Fruit fly (Drosophila melanogaster): ENCODE measurements around the gene mRpS24.

mRpS24 gene

DNA sequence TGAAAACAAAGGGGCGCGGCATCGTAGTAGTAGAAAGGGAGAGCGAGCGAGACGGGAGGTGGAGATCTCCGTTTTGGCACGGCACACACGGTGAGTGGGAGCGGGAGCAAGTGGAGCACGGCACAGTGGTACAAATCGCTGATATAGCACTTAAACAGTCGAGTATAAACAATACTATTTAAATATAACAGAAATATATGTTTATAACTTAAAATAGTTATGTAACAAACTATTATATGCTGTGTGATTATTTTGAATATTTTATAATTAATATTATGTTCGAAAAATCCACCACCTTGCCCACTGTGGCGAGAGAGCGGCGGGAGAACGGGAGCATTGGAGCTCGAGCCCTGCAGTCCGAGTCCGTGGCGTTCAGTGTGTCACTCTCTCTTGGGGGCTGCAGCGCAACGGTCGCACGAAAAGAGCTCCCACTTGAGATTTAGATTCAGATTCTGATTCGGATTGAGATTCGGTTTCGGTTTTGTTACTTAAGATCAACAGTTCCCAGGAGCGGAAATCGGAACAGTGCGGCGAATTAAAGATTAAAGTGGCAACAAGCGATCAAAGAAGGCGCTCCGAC lies 22.2 kb downstream of the mRpS24 start, which contains the start of gene Kal1 (continued):
- peak; percentile 95 for TF ChIP-seq CG8924 (tag; optimal IDR thresholded peaks at IDR 0.05)
- peak; percentile 30 for TF ChIP-seq D19B (GFP tag; optimal IDR thresholded peaks at IDR 0.05)
- TF ChIP-seq ham (GFP tag; IDR thresholded peaks at IDR 0.05): no peak
- TF ChIP-seq btn (GFP tag; optimal IDR thresholded peaks at IDR 0.05): no peak
- TF ChIP-seq CG6765 (GFP tag; optimal IDR thresholded peaks at IDR 0.05): peak; percentile 74
- TF ChIP-seq eyg (GFP tag; optimal IDR thresholded peaks at IDR 0.05): no peak
- no peak for TF ChIP-seq NK7.1 (GFP tag; optimal IDR thresholded peaks at IDR 0.05)
- peak; percentile 17 to 96 for TF ChIP-seq Hr51 (GFP tag; optimal IDR thresholded peaks at IDR 0.05)
- peak; percentile 20 for TF ChIP-seq Atf-2 (GFP tag; optimal IDR thresholded peaks at IDR 0.05)
- TF ChIP-seq da (GFP tag; optimal IDR thresholded peaks at IDR 0.05): no peak
- TF ChIP-seq CG32532 (GFP tag; IDR thresholded peaks at IDR 0.05): peak; percentile 87
- no peak for TF ChIP-seq dm (GFP tag; optimal IDR thresholded peaks at IDR 0.05)
- TF ChIP-seq nmo (GFP tag; optimal IDR thresholded peaks at IDR 0.05): peak; percentile 96
- no peak for TF ChIP-seq CG7786 (GFP tag; optimal IDR thresholded peaks at IDR 0.05)
- TF ChIP-seq NFAT (GFP tag; IDR thresholded peaks at IDR 0.05): peak; percentile 44; the same call in 1 of the 2 replicates
- TF ChIP-seq pzg (GFP tag; optimal IDR thresholded peaks at IDR 0.05): no peak
- TF ChIP-seq dmrt99B (tag; optimal IDR thresholded peaks at IDR 0.05): peak; percentile 96
- TF ChIP-seq ash1 (GFP tag; optimal IDR thresholded peaks at IDR 0.05): no peak
- peak; percentile 47 for TF ChIP-seq CG11696 (GFP tag; IDR thresholded peaks at IDR 0.05)
- TF ChIP-seq CG8281 (tag; optimal IDR thresholded peaks at IDR 0.05): peak; percentile 70
- TF ChIP-seq rib (GFP tag; IDR thresholded peaks at IDR 0.05): 0 out of 2 replicates have a peak, but pooled peaks have one; percentile 44
- TF ChIP-seq cad (GFP tag; optimal IDR thresholded peaks at IDR 0.05): no peak
- TF ChIP-seq kah (GFP tag; optimal IDR thresholded peaks at IDR 0.05): peak; percentile 90
- TF ChIP-seq slbo (GFP tag; IDR thresholded peaks at IDR 0.05): peak; percentile 80
- peak; percentile 56 for TF ChIP-seq exex (tag; optimal IDR thresholded peaks at IDR 0.05)
- no peak for TF ChIP-seq maf-S (GFP tag; optimal IDR thresholded peaks at IDR 0.05)
- peak; percentile 86 for TF ChIP-seq Hmr (GFP tag; optimal IDR thresholded peaks at IDR 0.05)
- TF ChIP-seq grn (GFP tag; optimal IDR thresholded peaks at IDR 0.05): peak; percentile 11
- TF ChIP-seq CG9932 (GFP tag; IDR thresholded peaks at IDR 0.05): peak; percentile 51
- peak; percentile 94 for TF ChIP-seq salm (tag; optimal IDR thresholded peaks at IDR 0.05)
- peak; percentile 93 for TF ChIP-seq CG15269 (tag; optimal IDR thresholded peaks at IDR 0.05)
- TF ChIP-seq gro (GFP tag; optimal IDR thresholded peaks at IDR 0.05): no peak
- TF ChIP-seq CG18262 (tag; optimal IDR thresholded peaks at IDR 0.05): peak; percentile 96
- TF ChIP-seq CG7271 (tag; optimal IDR thresholded peaks at IDR 0.05): peak; percentile 27
- peak; percentile 95 for TF ChIP-seq Awh (GFP tag; IDR thresholded peaks at IDR 0.05)
- peak; percentile 65 for TF ChIP-seq CG18476 (GFP tag; optimal IDR thresholded peaks at IDR 0.05)
- TF ChIP-seq unc-4 (GFP tag; IDR thresholded peaks at IDR 0.05; ENCODE audit: partially characterized antibody): no peak
- peak; percentile 96 for TF ChIP-seq CG31441 (GFP tag; IDR thresholded peaks at IDR 0.05)
- no peak for TF ChIP-seq luna (GFP tag; optimal IDR thresholded peaks at IDR 0.05)
- TF ChIP-seq chn (GFP tag; optimal IDR thresholded peaks at IDR 0.05): peak; percentile 49
- peak; percentile 67; the same call in 1 of the 2 replicates for TF ChIP-seq Ravus (GFP tag; IDR thresholded peaks at IDR 0.05)
- peak; percentile 54 for TF ChIP-seq Sry-β (GFP tag; optimal IDR thresholded peaks at IDR 0.05)
- TF ChIP-seq Gug (GFP tag; IDR thresholded peaks at IDR 0.05): peak; percentile 70; the same call in 2 of the 4 replicates
- TF ChIP-seq CG2116 (GFP tag; optimal IDR thresholded peaks at IDR 0.05): peak; percentile 65
- no peak for TF ChIP-seq fru (optimal IDR thresholded peaks at IDR 0.05)
- peak; percentile 88 for TF ChIP-seq CG4820 (GFP tag; optimal IDR thresholded peaks at IDR 0.05)
- TF ChIP-seq CG13894 (tag; optimal IDR thresholded peaks at IDR 0.05): no peak
- TF ChIP-seq CG14965 (GFP tag; optimal IDR thresholded peaks at IDR 0.05; ENCODE audit: borderline replicate concordance): no peak
- TF ChIP-seq Rfx (GFP tag; IDR thresholded peaks at IDR 0.05): peak; percentile 80
- TF ChIP-seq Hsf (GFP tag; optimal IDR thresholded peaks at IDR 0.05): peak; percentile 26
- no peak for TF ChIP-seq inv (GFP tag; IDR thresholded peaks at IDR 0.05; ENCODE audit: partially characterized antibody)
